Worm (Caenorhabditis elegans): Measurements from ENCODE around the gene C33C12.4.

DNA sequence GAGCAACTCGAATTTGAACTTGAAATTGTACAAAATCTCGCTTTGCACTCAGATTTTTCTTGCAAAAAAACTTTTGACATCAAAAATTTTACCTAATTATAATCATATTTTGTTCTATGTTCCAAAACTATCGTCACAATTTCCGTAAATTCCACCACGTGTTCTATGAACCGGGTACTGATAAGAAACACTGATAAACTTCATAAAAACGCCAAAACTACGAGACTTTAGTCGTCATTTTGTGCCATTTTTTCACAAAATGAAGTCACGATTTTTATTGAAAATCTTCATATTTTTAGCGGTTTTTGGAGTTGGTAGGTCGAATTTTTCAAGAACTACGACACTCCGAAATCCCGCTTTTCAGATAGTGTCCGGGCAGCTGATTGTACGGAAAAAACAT lies 10.4 kb upstream of the C33C12.4 start, which contains the start of gene gba-1:
- no peak for TF ChIP-seq lsy-2 (tag; optimal IDR thresholded peaks at IDR 0.05)
- no peak for TF ChIP-seq pha-4 (tag; optimal IDR thresholded peaks at IDR 0.05)
- no peak for TF ChIP-seq ceh-83 (GFP tag; optimal IDR thresholded peaks at IDR 0.05)
- no peak for TF ChIP-seq lin-13 (tag; optimal IDR thresholded peaks at IDR 0.05)
- no peak for TF ChIP-seq elt-1 (tag; optimal IDR thresholded peaks at IDR 0.05; ENCODE audit: borderline replicate concordance, insufficient read depth)
- no peak for TF ChIP-seq ceh-39 (tag; optimal IDR thresholded peaks at IDR 0.05)
- no peak for TF ChIP-seq mab-5 (tag; optimal IDR thresholded peaks at IDR 0.05)
- no peak for TF ChIP-seq nhr-2 (tag; optimal IDR thresholded peaks at IDR 0.05)
- no peak for TF ChIP-seq sptf-1 (tag; optimal IDR thresholded peaks at IDR 0.05)
- TF ChIP-seq unc-39 (tag; optimal IDR thresholded peaks at IDR 0.05): no peak
- no peak for TF ChIP-seq M03D4.4 (tag; optimal IDR thresholded peaks at IDR 0.05)

Measured in whole organism, mixed stage, embryonic.